Fruit fly (Drosophila melanogaster) whole organism, embryonic: ENCODE results near the gene His3.3A.

Experiments used
- Atf-2 ChIP-seq: fragments of 200-800 bp; sonication (Bioruptor generic); optimal IDR thresholded peaks from 2 replicates; lab custom pipeline; 2016; ENCODE audit warnings: missing biosample characterization, missing genetic modification characterization
- Atf3 ChIP-seq: fragments of 200-800 bp; sonication (Bioruptor generic); optimal IDR thresholded peaks from 3 replicates; lab custom pipeline; 2016; ENCODE audit warnings: missing biosample characterization, missing genetic modification characterization
- CG12104 ChIP-seq: fragments of 200-800 bp; sonication (Bioruptor generic); optimal IDR thresholded peaks from 3 replicates; lab custom pipeline; 2016; ENCODE audit warnings: missing biosample characterization, missing genetic modification characterization
- CG1233 ChIP-seq: fragments of 200-800 bp; sonication (Bioruptor generic); optimal IDR thresholded peaks from 4 replicates; lab custom pipeline; 2018; ENCODE audit warnings: missing biosample characterization, mild to moderate bottlenecking, missing genetic modification characterization
- CG12769 ChIP-seq: fragments of 200-800 bp; sonication (Bioruptor generic); optimal IDR thresholded peaks from 2 replicates; lab custom pipeline; 2019; ENCODE audit warnings: missing biosample characterization, mild to moderate bottlenecking, missing genetic modification characterization, moderate library complexity
- CG13894 ChIP-seq: fragments of 200-800 bp; sonication (Bioruptor generic); optimal IDR thresholded peaks from 3 replicates; lab custom pipeline; 2018; ENCODE audit warnings: missing biosample characterization, mild to moderate bottlenecking, missing genetic modification characterization, moderate library complexity
- CG1529 ChIP-seq: fragments of 200-800 bp; sonication (Bioruptor generic); optimal IDR thresholded peaks from 3 replicates; lab custom pipeline; 2018; ENCODE audit warnings: missing biosample characterization, missing genetic modification characterization
- CG15514 ChIP-seq: fragments of 200-800 bp; sonication (Bioruptor generic); optimal IDR thresholded peaks from 3 replicates; lab custom pipeline; 2017; ENCODE audit warnings: missing biosample characterization, missing genetic modification characterization, mild to moderate bottlenecking, moderate library complexity, missing genetic modification reagents
- CG31365 ChIP-seq: fragments of 200-800 bp; sonication (Bioruptor generic); optimal IDR thresholded peaks from 2 replicates; lab custom pipeline; 2018; ENCODE audit warnings: missing biosample characterization, mild to moderate bottlenecking, missing genetic modification characterization
- CG34422 ChIP-seq: fragments of 200-800 bp; sonication (Bioruptor generic); IDR thresholded peaks from 3 replicates; pipeline ENCODE4 v1.3.6; 2022; ENCODE audit warnings: missing biosample characterization, missing genetic modification characterization
- CG42726 ChIP-seq: fragments of 200-800 bp; sonication (Bioruptor generic); IDR thresholded peaks from 2 replicates; pipeline ENCODE4 v1.3.6; 2022; ENCODE audit warnings: missing biosample characterization, missing genetic modification characterization; ENCODE audit not compliant: partially characterized antibody
- CG4282 ChIP-seq: fragments of 200-800 bp; sonication (Bioruptor generic); optimal IDR thresholded peaks from 2 replicates; lab custom pipeline; 2016; ENCODE audit warnings: missing biosample characterization, missing genetic modification characterization
- CG6175 ChIP-seq: fragments of 200-800 bp; sonication (Bioruptor generic); IDR thresholded peaks from 3 replicates; pipeline ENCODE4 v1.3.6; 2022; ENCODE audit warnings: missing biosample characterization, missing genetic modification characterization
- CG6654 ChIP-seq: fragments of 200-800 bp; sonication (Bioruptor generic); optimal IDR thresholded peaks from 2 replicates; lab custom pipeline; 2017; ENCODE audit warnings: missing biosample characterization, mild to moderate bottlenecking, missing genetic modification characterization
- CG9876 ChIP-seq: fragments of 200-800 bp; sonication (Bioruptor generic); optimal IDR thresholded peaks from 2 replicates; lab custom pipeline; 2016; ENCODE audit warnings: missing biosample characterization, missing genetic modification characterization
- Ets65A ChIP-seq: fragments of 200-800 bp; sonication (Bioruptor generic); peaks from one replicate; lab custom pipeline; 2016; ENCODE audit warnings: missing biosample characterization, missing genetic modification characterization
- H2.0 ChIP-seq: fragments of 200-800 bp; sonication (Bioruptor generic); IDR thresholded peaks from 2 replicates; pipeline ENCODE4 v1.3.6; 2022; ENCODE audit warnings: missing biosample characterization, missing genetic modification characterization
- HLH4C ChIP-seq: fragments of 200-800 bp; sonication (Bioruptor generic); IDR thresholded peaks from 3 replicates; pipeline ENCODE4 v1.3.6; 2022; ENCODE audit warnings: missing biosample characterization, missing genetic modification characterization; ENCODE audit not compliant: partially characterized antibody
- HmgZ ChIP-seq: fragments of 200-800 bp; sonication (Bioruptor generic); optimal IDR thresholded peaks from 2 replicates; lab custom pipeline; 2018; ENCODE audit warnings: missing biosample characterization, mild to moderate bottlenecking, missing genetic modification characterization
- Hr78 ChIP-seq, 2 experiments: fragments of 200-800 bp in 1 of 2; fragments of >200 bp in 1 of 2; sonication (Bioruptor generic) in 1 of 2; optimal IDR thresholded peaks; 2 replicates each; lab custom pipeline; 2017 to 2019; ENCODE audit warnings: missing biosample characterization in 2 of 2, missing genetic modification characterization in 2 of 2, mild to moderate bottlenecking in 1 of 2, moderate library complexity in 1 of 2
- Max ChIP-seq: fragments of 200-800 bp; sonication (Bioruptor generic); optimal IDR thresholded peaks from 2 replicates; lab custom pipeline; 2016; ENCODE audit warnings: missing biosample characterization, mild to moderate bottlenecking, missing genetic modification characterization
- Med ChIP-seq: fragments of 200-800 bp; sonication (Bioruptor generic); peaks from one replicate; lab custom pipeline; 2016; ENCODE audit warnings: missing biosample characterization, missing genetic modification characterization, mild to moderate bottlenecking, inconsistent platforms, moderate library complexity
- NK7.1 ChIP-seq: fragments of 200-800 bp; sonication (Bioruptor generic); optimal IDR thresholded peaks from 3 replicates; lab custom pipeline; 2016; ENCODE audit warnings: missing biosample characterization, missing genetic modification characterization
- Rfx ChIP-seq: fragments of 200-800 bp; sonication (Bioruptor generic); IDR thresholded peaks from 2 replicates; pipeline ENCODE4 v1.3.6; 2022; ENCODE audit warnings: missing biosample characterization, missing genetic modification characterization
- Trl ChIP-seq, 3 experiments: fragments of >200 bp in 2 of 3; fragments of 200-800 bp in 1 of 3; sonication (Bioruptor generic) in 1 of 3; optimal IDR thresholded peaks; 2 replicates in 1 of 3; 3 replicates in 2 of 3; lab custom pipeline; 2016 to 2017; ENCODE audit warnings: missing biosample characterization in 1 of 3, missing genetic modification characterization in 1 of 3
- Usf ChIP-seq: fragments of 200-800 bp; sonication (Bioruptor generic); optimal IDR thresholded peaks from 2 replicates; lab custom pipeline; 2017; ENCODE audit warnings: missing genotype, missing biosample characterization, missing genetic modification characterization
- chinmo ChIP-seq: fragments of 200-800 bp; sonication (Bioruptor generic); IDR thresholded peaks from 4 replicates; pipeline ENCODE4 v1.3.6; 2022; ENCODE audit warnings: missing biosample characterization, missing genetic modification characterization; ENCODE audit not compliant: partially characterized antibody
- ci ChIP-seq: fragments of 200-800 bp; sonication (Bioruptor generic); IDR thresholded peaks from 3 replicates; pipeline ENCODE4 v1.3.6; 2022; ENCODE audit warnings: missing biosample characterization, missing genetic modification characterization
- dimm ChIP-seq: fragments of 200-800 bp; sonication (Bioruptor generic); IDR thresholded peaks from 2 replicates; pipeline ENCODE4 v1.3.6; 2022; ENCODE audit warnings: missing biosample characterization, missing genetic modification characterization
- dpn ChIP-seq, 2 experiments: fragments of 200-800 bp; sonication (Bioruptor generic); optimal IDR thresholded peaks; 3 replicates each; lab custom pipeline; 2016; ENCODE audit warnings: missing biosample characterization in 2 of 2, missing genetic modification characterization in 2 of 2
- exex ChIP-seq: fragments of 200-800 bp; sonication (Bioruptor generic); optimal IDR thresholded peaks from 4 replicates; lab custom pipeline; 2018; ENCODE audit warnings: missing biosample characterization, mild to moderate bottlenecking, missing genetic modification characterization, moderate library complexity
- ftz-f1 ChIP-seq: fragments of 200-800 bp; sonication (Bioruptor generic); optimal IDR thresholded peaks from 2 replicates; lab custom pipeline; 2016; ENCODE audit warnings: missing biosample characterization, missing genetic modification characterization
- gem ChIP-seq: fragments of 200-800 bp; sonication (Bioruptor generic); optimal IDR thresholded peaks from 2 replicates; lab custom pipeline; 2019; ENCODE audit warnings: missing biosample characterization, mild to moderate bottlenecking, missing genetic modification characterization, moderate library complexity
- gfzf ChIP-seq: fragments of 200-800 bp; sonication (Bioruptor generic); optimal IDR thresholded peaks from 2 replicates; lab custom pipeline; 2016; ENCODE audit warnings: missing biosample characterization, mild to moderate bottlenecking, missing genetic modification characterization, moderate library complexity
- gro ChIP-seq: fragments of 200-800 bp; sonication (Bioruptor generic); optimal IDR thresholded peaks from 2 replicates; lab custom pipeline; 2016; ENCODE audit warnings: missing biosample characterization, missing genetic modification characterization
- kay ChIP-seq: fragments of 200-800 bp; sonication (Bioruptor generic); optimal IDR thresholded peaks from 2 replicates; lab custom pipeline; 2016; ENCODE audit warnings: missing biosample characterization, missing genetic modification characterization
- ken ChIP-seq: fragments of 200-800 bp; sonication (Bioruptor generic); IDR thresholded peaks from 3 replicates; pipeline ENCODE4 v1.3.6; 2022; ENCODE audit warnings: missing biosample characterization, missing genetic modification characterization
- lmd ChIP-seq: fragments of 200-800 bp; sonication (Bioruptor generic); IDR thresholded peaks from 2 replicates; pipeline ENCODE4 v1.3.6; 2022; ENCODE audit warnings: missing biosample characterization, missing genetic modification characterization
- nau ChIP-seq: fragments of 200-800 bp; sonication (Bioruptor generic); optimal IDR thresholded peaks from 3 replicates; lab custom pipeline; 2017; ENCODE audit warnings: missing biosample characterization, mild to moderate bottlenecking, missing genetic modification characterization, missing genetic modification reagents
- oc ChIP-seq: fragments of 200-800 bp; sonication (Bioruptor generic); optimal IDR thresholded peaks from 2 replicates; lab custom pipeline; 2018; ENCODE audit warnings: missing biosample characterization, mild to moderate bottlenecking, missing genetic modification characterization, moderate library complexity
- pan ChIP-seq, 4 experiments: fragments of >200 bp in 3 of 4; fragments of 200-800 bp in 1 of 4; sonication (Bioruptor generic) in 1 of 4; optimal IDR thresholded peaks in 3 of 4; IDR thresholded peaks in 1 of 4; 2 replicates each; pipeline versions ENCODE4 v1.3.6 to Lab custom; 2017 to 2022; ENCODE audit warnings: missing biosample characterization in 2 of 4, missing genetic modification characterization in 2 of 4, mixed read lengths in 1 of 4
- pb ChIP-seq: fragments of 200-800 bp; sonication (Bioruptor generic); optimal IDR thresholded peaks from 3 replicates; lab custom pipeline; 2016; ENCODE audit warnings: missing biosample characterization, missing genetic modification characterization
- sens ChIP-seq: fragments of 200-800 bp; sonication (Bioruptor generic); peaks from one replicate; lab custom pipeline; 2016; ENCODE audit warnings: missing biosample characterization, missing genetic modification characterization
- sens-2 ChIP-seq: fragments of 200-800 bp; sonication (Bioruptor generic); IDR thresholded peaks from 2 replicates; pipeline ENCODE4 v1.3.6; 2022; ENCODE audit warnings: missing biosample characterization, missing genetic modification characterization
- sisA ChIP-seq: fragments of 200-800 bp; sonication (Bioruptor generic); IDR thresholded peaks from 2 replicates; pipeline ENCODE4 v1.3.6; 2022; ENCODE audit warnings: missing biosample characterization, missing genetic modification characterization
- unc-4 ChIP-seq: fragments of 200-800 bp; sonication (Bioruptor generic); IDR thresholded peaks from 2 replicates; pipeline ENCODE4 v1.3.6; 2022; ENCODE audit warnings: missing biosample characterization, missing genetic modification characterization; ENCODE audit not compliant: partially characterized antibody
- wek ChIP-seq: fragments of 200-800 bp; sonication (Bioruptor generic); optimal IDR thresholded peaks from 3 replicates; lab custom pipeline; 2018; ENCODE audit warnings: missing biosample characterization, mild to moderate bottlenecking, missing genetic modification characterization, moderate library complexity

Gene His3.3A

DNA sequence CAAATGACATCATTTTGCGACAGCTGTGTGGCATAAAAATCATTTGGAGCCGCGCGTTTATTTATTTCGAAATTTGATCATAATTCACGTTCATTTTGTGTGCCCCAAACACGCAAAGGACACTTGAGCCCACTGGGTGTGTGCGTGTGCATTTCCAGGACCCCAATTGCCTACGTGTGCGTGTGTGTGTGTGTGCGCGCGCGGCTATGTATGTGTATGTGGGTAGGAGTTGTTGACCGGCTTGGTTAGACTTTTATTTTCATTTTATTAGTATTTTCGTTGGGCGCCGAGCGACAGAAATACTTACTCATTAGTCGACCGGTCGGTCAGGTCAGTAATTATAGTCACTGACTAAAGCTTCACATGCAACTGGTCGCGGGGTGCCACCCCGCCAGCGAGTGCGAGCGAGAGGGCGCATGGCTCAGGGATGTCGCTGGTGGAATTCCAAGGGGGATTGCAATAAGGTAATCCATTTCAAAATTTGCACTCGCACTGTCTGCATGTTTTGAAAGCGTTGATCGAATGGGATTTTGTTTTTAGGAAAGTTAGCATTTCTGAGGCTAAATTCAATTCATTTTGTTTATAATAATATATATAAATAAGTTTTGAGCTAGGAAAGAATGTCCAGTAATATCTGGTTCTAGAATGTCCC is 11.2 kb upstream of the His3.3A start (continued):
- TF ChIP-seq sisA: peak; percentile 69
- no peak for TF ChIP-seq Max (GFP tag; lab: Kevin White, UChicago)
- no peak for TF ChIP-seq CG42726 (GFP tag; lab: Robert Waterston, UW)
- no peak for TF ChIP-seq NK7.1 (GFP tag; lab: Kevin White, UChicago)
- TF ChIP-seq CG1529 (GFP tag; lab: Kevin White, UChicago): peak; percentile 13
- TF ChIP-seq pan (optimal IDR thresholded peaks at IDR 0.05; lab: Kevin White, UChicago): no peak
- peak in 1 of 2 experiments; percentile 62 for TF ChIP-seq pan (GFP tag; optimal IDR thresholded peaks at IDR 0.05 in 1 of 2, IDR thresholded peaks at IDR 0.05 in 1 of 2)
- no peak for TF ChIP-seq gro
- TF ChIP-seq CG15514 (GFP tag; lab: Kevin White, UChicago): no peak
- peak; percentile 19 for TF ChIP-seq CG12104 (GFP tag; lab: Kevin White, UChicago)
- TF ChIP-seq dpn (GFP tag; optimal IDR thresholded peaks at IDR 0.05; lab: Kevin White, UChicago): peak in 1 of 2 experiments; percentile 62
- TF ChIP-seq CG6654: no peak
- peak; percentile 69 for TF ChIP-seq gem (tag; lab: Kevin White, UChicago)
- TF ChIP-seq gfzf (GFP tag; lab: Kevin White, UChicago): no peak
- TF ChIP-seq CG31365: no peak
- TF ChIP-seq CG34422 (GFP tag; lab: Robert Waterston, UW): peak; percentile 56; the same call in 1 of the 3 replicates
- TF ChIP-seq CG9876 (GFP tag; lab: Kevin White, UChicago): no peak
- no peak for TF ChIP-seq wek (GFP tag; lab: Kevin White, UChicago)
- TF ChIP-seq nau: no peak
- TF ChIP-seq ftz-f1 (GFP tag; lab: Kevin White, UChicago): no peak

DNA sequence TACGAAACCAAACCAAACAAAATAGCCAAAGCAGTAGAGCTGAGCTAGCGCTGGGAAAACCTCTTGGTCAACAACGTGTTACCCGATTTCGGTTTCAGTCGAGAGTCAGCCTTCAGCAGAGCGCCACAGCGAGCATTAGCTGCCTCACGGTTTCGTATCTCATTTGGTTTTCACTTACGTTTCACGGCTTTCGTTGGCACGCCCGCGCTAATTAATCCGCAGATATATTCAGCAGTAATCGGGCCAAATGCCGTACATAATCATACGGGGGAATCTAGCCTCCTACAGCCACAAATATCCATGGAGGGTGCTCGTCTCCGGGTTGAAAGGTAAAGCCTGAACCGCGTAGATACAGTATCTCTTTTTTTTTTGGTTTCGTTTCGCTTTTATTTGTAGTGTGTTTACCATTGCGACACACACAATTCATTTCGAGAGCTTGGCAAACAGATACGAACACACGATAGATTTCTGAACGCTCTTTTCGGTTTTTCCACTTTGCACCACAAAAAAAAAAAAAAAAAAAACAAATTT is 10.4 kb upstream of the His3.3A start, which contains the start of gene CG31650:
CG31650 (minus strand) TSS at position 352 of the 531 bp plus-strand sequence.
- peak; percentile 49 for TF ChIP-seq exex (tag; lab: Kevin White, UChicago)
- TF ChIP-seq Med (GFP tag; lab: Kevin White, UChicago): peak; percentile 35
- TF ChIP-seq Ets65A (GFP tag; lab: Kevin White, UChicago): peak; percentile 32
- peak; percentile 29 for TF ChIP-seq oc (tag; lab: Kevin White, UChicago)
- no peak for TF ChIP-seq sens-2 (GFP tag; lab: Robert Waterston, UW)
- no peak for TF ChIP-seq HmgZ (tag; lab: Kevin White, UChicago)
- 0 out of 2 replicates have a peak, but pooled peaks have one; percentile 37 for TF ChIP-seq unc-4
- peak; percentile 12; the same call in 1 of the 3 replicates for TF ChIP-seq ken
- no peak for TF ChIP-seq Usf (GFP tag; lab: Kevin White, UChicago)
- TF ChIP-seq ci (GFP tag; lab: Robert Waterston, UW): peak; percentile 7; the same call in 2 of the 3 replicates
- peak; percentile 76; the same call in 1 of the 4 replicates for TF ChIP-seq chinmo (GFP tag; lab: Robert Waterston, UW)
- no peak for TF ChIP-seq H2.0 (GFP tag; lab: Robert Waterston, UW)
- no peak for TF ChIP-seq Atf3
- peak; percentile 33 for TF ChIP-seq CG13894
- peak; percentile 24 for TF ChIP-seq CG12769 (tag; lab: Kevin White, UChicago)
- TF ChIP-seq sens (GFP tag; lab: Kevin White, UChicago): peak; percentile 17
- TF ChIP-seq kay (GFP tag; lab: Kevin White, UChicago): no peak
- no peak for TF ChIP-seq Trl (optimal IDR thresholded peaks at IDR 0.05; lab: Kevin White, UChicago)
- TF ChIP-seq Trl (GFP tag; optimal IDR thresholded peaks at IDR 0.05; lab: Kevin White, UChicago): no peak
- peak; percentile 6; the same call in 1 of the 2 replicates for TF ChIP-seq Rfx
- TF ChIP-seq CG4282 (GFP tag; lab: Kevin White, UChicago): peak; percentile 14
- TF ChIP-seq dimm (GFP tag; lab: Robert Waterston, UW): no peak
- no peak for TF ChIP-seq HLH4C
- peak; percentile 42; the same call in 2 of the 3 replicates for TF ChIP-seq CG6175 (GFP tag; lab: Robert Waterston, UW)
- TF ChIP-seq Atf-2 (GFP tag; lab: Kevin White, UChicago): no peak
- peak in 1 of 2 experiments; percentile 90 for TF ChIP-seq Hr78 (GFP tag; optimal IDR thresholded peaks at IDR 0.05; lab: Kevin White, UChicago)
- TF ChIP-seq CG1233: no peak
- peak; percentile 36 for TF ChIP-seq pb (GFP tag; lab: Kevin White, UChicago)
- TF ChIP-seq lmd (GFP tag; lab: Robert Waterston, UW): no peak
